Fruit fly (Drosophila melanogaster) whole organism, embryonic: ENCODE measurements around the gene CG9288.
A peak's percentile ranks its signal among the peaks of the same experiment; 100 is the strongest.

Experiments used
- ATbp ChIP-seq: fragments of 200-800 bp; sonication (Bioruptor generic); optimal IDR thresholded peaks from 2 replicates; lab custom pipeline; 2017; ENCODE audit warnings: missing biosample characterization, mild to moderate bottlenecking, missing genetic modification characterization, missing genetic modification reagents
- Bdp1 ChIP-seq: fragments of 200-800 bp; sonication (Bioruptor generic); optimal IDR thresholded peaks from 3 replicates; lab custom pipeline; 2016; ENCODE audit warnings: missing biosample characterization, missing genetic modification characterization
- CG10565 ChIP-seq: fragments of 200-800 bp; sonication (Bioruptor generic); optimal IDR thresholded peaks from 3 replicates; lab custom pipeline; 2016; ENCODE audit warnings: missing biosample characterization, mild to moderate bottlenecking, missing genetic modification characterization
- CG12769 ChIP-seq: fragments of 200-800 bp; sonication (Bioruptor generic); optimal IDR thresholded peaks from 2 replicates; lab custom pipeline; 2019; ENCODE audit warnings: missing biosample characterization, mild to moderate bottlenecking, missing genetic modification characterization, moderate library complexity
- CG13894 ChIP-seq: fragments of 200-800 bp; sonication (Bioruptor generic); optimal IDR thresholded peaks from 3 replicates; lab custom pipeline; 2018; ENCODE audit warnings: missing biosample characterization, mild to moderate bottlenecking, missing genetic modification characterization, moderate library complexity
- CG15011 ChIP-seq: fragments of 200-800 bp; sonication (Bioruptor generic); optimal IDR thresholded peaks from 3 replicates; lab custom pipeline; 2018; ENCODE audit warnings: missing biosample characterization, mild to moderate bottlenecking, missing genetic modification characterization
- CG16815 ChIP-seq: fragments of 200-800 bp; sonication (Bioruptor generic); optimal IDR thresholded peaks from 3 replicates; lab custom pipeline; 2017; ENCODE audit warnings: missing biosample characterization, mild to moderate bottlenecking, missing genetic modification characterization
- CG17359 ChIP-seq: fragments of 200-800 bp; sonication (Bioruptor generic); optimal IDR thresholded peaks from 3 replicates; lab custom pipeline; 2018; ENCODE audit warnings: missing biosample characterization, mild to moderate bottlenecking, missing genetic modification characterization, moderate library complexity
- CG2712 ChIP-seq: fragments of 200-800 bp; optimal IDR thresholded peaks from 3 replicates; lab custom pipeline; 2019; ENCODE audit warnings: missing biosample characterization, mild to moderate bottlenecking, missing genetic modification characterization, moderate library complexity
- CG3065 ChIP-seq: fragments of 200-800 bp; sonication (Bioruptor generic); optimal IDR thresholded peaks from 2 replicates; lab custom pipeline; 2016; ENCODE audit warnings: missing biosample characterization, missing genetic modification characterization
- CG3281 ChIP-seq: fragments of 200-800 bp; sonication (Bioruptor generic); optimal IDR thresholded peaks from 3 replicates; lab custom pipeline; 2017; ENCODE audit warnings: missing biosample characterization, mild to moderate bottlenecking, missing genetic modification characterization
- CG3407 ChIP-seq: fragments of 200-800 bp; sonication (Bioruptor generic); optimal IDR thresholded peaks from 2 replicates; lab custom pipeline; 2018; ENCODE audit warnings: missing biosample characterization, mild to moderate bottlenecking, missing genetic modification characterization
- CG4617 ChIP-seq: fragments of 200-800 bp; sonication (Bioruptor generic); optimal IDR thresholded peaks from 3 replicates; lab custom pipeline; 2016; ENCODE audit warnings: missing biosample characterization, missing genetic modification characterization, borderline replicate concordance
- CG5180 ChIP-seq: fragments of 200-800 bp; sonication (Bioruptor generic); optimal IDR thresholded peaks from 3 replicates; lab custom pipeline; 2017; ENCODE audit warnings: missing biosample characterization, missing genetic modification characterization, mild to moderate bottlenecking, moderate library complexity, missing genetic modification reagents
- CG6813 ChIP-seq: fragments of 200-800 bp; sonication (Bioruptor generic); optimal IDR thresholded peaks from 2 replicates; lab custom pipeline; 2017; ENCODE audit warnings: missing biosample characterization, missing genetic modification characterization, mild to moderate bottlenecking, moderate library complexity, missing genetic modification reagents
- CG8388 ChIP-seq: fragments of 200-800 bp; sonication (Bioruptor generic); optimal IDR thresholded peaks from 2 replicates; lab custom pipeline; 2019; ENCODE audit warnings: missing biosample characterization, mild to moderate bottlenecking, missing genetic modification characterization, moderate library complexity
- CG8944 ChIP-seq: fragments of 200-800 bp; sonication (Bioruptor generic); optimal IDR thresholded peaks from 3 replicates; lab custom pipeline; 2016; ENCODE audit warnings: missing biosample characterization, missing genetic modification characterization
- Camta ChIP-seq: fragments of 200-800 bp; sonication (Bioruptor generic); optimal IDR thresholded peaks from 2 replicates; lab custom pipeline; 2016; ENCODE audit warnings: missing biosample characterization, missing genetic modification characterization
- CrebB ChIP-seq: fragments of 200-800 bp; sonication (Bioruptor generic); optimal IDR thresholded peaks from 3 replicates; lab custom pipeline; 2018; ENCODE audit warnings: missing biosample characterization, mild to moderate bottlenecking, missing genetic modification characterization
- Dad ChIP-seq: fragments of 200-800 bp; sonication (Bioruptor generic); optimal IDR thresholded peaks from 3 replicates; lab custom pipeline; 2016; ENCODE audit warnings: missing biosample characterization, missing genetic modification characterization
- Dfd ChIP-seq, 2 experiments: fragments of >200 bp; optimal IDR thresholded peaks; 2 replicates each; lab custom pipeline; 2017; ENCODE audit warnings: missing biosample characterization in 2 of 2, missing genetic modification characterization in 2 of 2
- Dll ChIP-seq: fragments of 200-800 bp; sonication (Bioruptor generic); IDR thresholded peaks from 4 replicates; pipeline ENCODE4 v1.3.6; 2022; ENCODE audit warnings: missing biosample characterization, missing genetic modification characterization; ENCODE audit not compliant: partially characterized antibody
- HLH4C ChIP-seq: fragments of 200-800 bp; sonication (Bioruptor generic); IDR thresholded peaks from 3 replicates; pipeline ENCODE4 v1.3.6; 2022; ENCODE audit warnings: missing biosample characterization, missing genetic modification characterization; ENCODE audit not compliant: partially characterized antibody
- HLHmδ ChIP-seq: fragments of 200-800 bp; sonication (Bioruptor generic); optimal IDR thresholded peaks from 2 replicates; lab custom pipeline; 2018; ENCODE audit warnings: missing biosample characterization, mild to moderate bottlenecking, missing genetic modification characterization, moderate library complexity
- Hr3 ChIP-seq: fragments of 200-800 bp; sonication (Bioruptor generic); optimal IDR thresholded peaks from 3 replicates; lab custom pipeline; 2016; ENCODE audit warnings: missing biosample characterization, missing genetic modification characterization
- Lhr ChIP-seq: fragments of 200-800 bp; sonication (Bioruptor generic); optimal IDR thresholded peaks from 3 replicates; lab custom pipeline; 2017; ENCODE audit warnings: mild to moderate bottlenecking, missing biosample characterization, missing genetic modification reagents, missing genetic modification characterization
- NK7.1 ChIP-seq: fragments of 200-800 bp; sonication (Bioruptor generic); optimal IDR thresholded peaks from 3 replicates; lab custom pipeline; 2016; ENCODE audit warnings: missing biosample characterization, missing genetic modification characterization
- Nf-YA ChIP-seq: fragments of 200-800 bp; sonication (Bioruptor generic); IDR thresholded peaks from 2 replicates; pipeline ENCODE4 v1.3.6; 2022; ENCODE audit warnings: missing biosample characterization, missing genetic modification characterization
- Oaz ChIP-seq: fragments of 200-800 bp; sonication (Bioruptor generic); IDR thresholded peaks from 2 replicates; pipeline ENCODE4 v1.3.6; 2022; ENCODE audit warnings: missing biosample characterization, missing genetic modification characterization
- Opbp ChIP-seq: fragments of 200-800 bp; sonication (Bioruptor generic); IDR thresholded peaks from 3 replicates; pipeline ENCODE4 v1.3.6; 2022; ENCODE audit warnings: missing biosample characterization, missing genetic modification characterization; ENCODE audit not compliant: partially characterized antibody
- Optix ChIP-seq: fragments of 200-800 bp; sonication (Bioruptor generic); IDR thresholded peaks from 3 replicates; pipeline ENCODE4 v1.3.6; 2022; ENCODE audit warnings: missing biosample characterization, missing genetic modification characterization
- Ptx1 ChIP-seq: fragments of 200-800 bp; sonication (Bioruptor generic); IDR thresholded peaks from 2 replicates; pipeline ENCODE4 v1.3.6; 2022; ENCODE audit warnings: missing biosample characterization, missing genetic modification characterization
- Sin3A ChIP-seq: fragments of >200 bp; optimal IDR thresholded peaks from 2 replicates; lab custom pipeline; 2018
- TFAM ChIP-seq: fragments of 200-800 bp; sonication (Bioruptor generic); optimal IDR thresholded peaks from 2 replicates; lab custom pipeline; 2017; ENCODE audit warnings: missing biosample characterization, missing genetic modification characterization, inconsistent platforms
- ase ChIP-seq: fragments of 200-800 bp; sonication (Bioruptor generic); IDR thresholded peaks from 3 replicates; pipeline ENCODE4 v1.3.6; 2022; ENCODE audit warnings: missing biosample characterization, missing genetic modification characterization
- cg ChIP-seq: fragments of 200-800 bp; sonication (Bioruptor generic); optimal IDR thresholded peaks from 3 replicates; lab custom pipeline; 2019; ENCODE audit warnings: missing biosample characterization, mild to moderate bottlenecking, missing genetic modification characterization, moderate library complexity
- ci ChIP-seq: fragments of 200-800 bp; sonication (Bioruptor generic); IDR thresholded peaks from 3 replicates; pipeline ENCODE4 v1.3.6; 2022; ENCODE audit warnings: missing biosample characterization, missing genetic modification characterization
- da ChIP-seq: fragments of 200-800 bp; sonication (Bioruptor generic); optimal IDR thresholded peaks from 2 replicates; lab custom pipeline; 2016; ENCODE audit warnings: missing biosample characterization, missing genetic modification characterization
- ems ChIP-seq: fragments of 200-800 bp; sonication (Bioruptor generic); optimal IDR thresholded peaks from 3 replicates; lab custom pipeline; 2016; ENCODE audit warnings: missing biosample characterization, missing genetic modification characterization
- exex ChIP-seq: fragments of 200-800 bp; sonication (Bioruptor generic); optimal IDR thresholded peaks from 4 replicates; lab custom pipeline; 2018; ENCODE audit warnings: missing biosample characterization, mild to moderate bottlenecking, missing genetic modification characterization, moderate library complexity
- hth ChIP-seq: fragments of >200 bp; optimal IDR thresholded peaks from 2 replicates; lab custom pipeline; 2017; ENCODE audit warnings: inconsistent platforms
- jing ChIP-seq: fragments of 200-800 bp; sonication (Bioruptor generic); optimal IDR thresholded peaks from 2 replicates; lab custom pipeline; 2018; ENCODE audit warnings: missing biosample characterization, mild to moderate bottlenecking, missing genetic modification characterization
- ken ChIP-seq: fragments of 200-800 bp; sonication (Bioruptor generic); IDR thresholded peaks from 3 replicates; pipeline ENCODE4 v1.3.6; 2022; ENCODE audit warnings: missing biosample characterization, missing genetic modification characterization
- luna ChIP-seq: fragments of 200-800 bp; sonication (Bioruptor generic); optimal IDR thresholded peaks from 2 replicates; lab custom pipeline; 2016; ENCODE audit warnings: missing biosample characterization, missing genetic modification characterization
- pum ChIP-seq: fragments of 200-800 bp; sonication (Bioruptor generic); optimal IDR thresholded peaks from 2 replicates; lab custom pipeline; 2016; ENCODE audit warnings: missing biosample characterization, missing genetic modification characterization
- run ChIP-seq: fragments of 200-800 bp; sonication (Bioruptor generic); optimal IDR thresholded peaks from 3 replicates; lab custom pipeline; 2018; ENCODE audit warnings: missing biosample characterization, mild to moderate bottlenecking, missing genetic modification characterization
- sens ChIP-seq: fragments of 200-800 bp; sonication (Bioruptor generic); peaks from one replicate; lab custom pipeline; 2016; ENCODE audit warnings: missing biosample characterization, missing genetic modification characterization
- slbo ChIP-seq: fragments of 200-800 bp; sonication (Bioruptor generic); IDR thresholded peaks from 2 replicates; pipeline ENCODE4 v1.3.6; 2022; ENCODE audit warnings: missing biosample characterization, missing genetic modification characterization
- ttk ChIP-seq: fragments of 200-800 bp; sonication (Bioruptor generic); IDR thresholded peaks from 2 replicates; pipeline ENCODE4 v2.1.2; 2022; ENCODE audit warnings: missing biosample characterization, missing genetic modification characterization
- twi ChIP-seq: fragments of 200-800 bp; optimal IDR thresholded peaks from 2 replicates; lab custom pipeline; 2019; ENCODE audit warnings: missing biosample characterization, mild to moderate bottlenecking, missing genetic modification characterization, moderate library complexity
- zen2 ChIP-seq: fragments of 200-800 bp; sonication (Bioruptor generic); IDR thresholded peaks from 3 replicates; pipeline ENCODE4 v1.3.6; 2022; ENCODE audit warnings: missing biosample characterization, missing genetic modification characterization; ENCODE audit not compliant: partially characterized antibody
- zfh2 ChIP-seq: fragments of 200-800 bp; sonication (Bioruptor generic); optimal IDR thresholded peaks from 2 replicates; lab custom pipeline; 2016; ENCODE audit warnings: missing biosample characterization, missing genetic modification characterization

Gene CG9288

DNA sequence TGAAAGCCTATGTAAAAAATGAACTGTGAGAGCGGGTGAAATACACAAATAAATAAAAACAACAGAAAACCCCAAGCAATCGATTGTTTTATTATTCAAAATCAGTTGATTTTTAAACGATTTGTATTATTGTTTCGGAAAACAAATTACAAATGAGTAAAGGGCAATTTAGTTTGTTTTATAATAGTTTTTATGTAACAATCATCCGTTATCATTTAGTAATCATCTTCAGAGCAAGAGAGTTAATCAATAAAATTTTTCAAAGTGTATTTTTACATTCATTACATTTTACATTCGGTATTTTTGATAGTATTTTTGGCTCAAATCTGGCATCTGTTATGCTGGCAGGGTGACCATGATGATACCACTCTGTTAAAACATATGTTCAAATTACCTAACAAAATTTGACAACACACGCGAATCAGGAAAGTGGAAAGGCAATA is at the start of gene CG9288, which contains the start of gene CG42375 (continued):
- TF ChIP-seq ttk (GFP tag; lab: Robert Waterston, UW): peak; percentile 18; the same call in 1 of the 2 replicates
- TF ChIP-seq zen2: no peak
- TF ChIP-seq zfh2: peak; percentile 5
- TF ChIP-seq run: peak; percentile 25
- TF ChIP-seq ken (GFP tag; lab: Robert Waterston, UW): no peak
- TF ChIP-seq CG8944 (GFP tag; lab: Kevin White, UChicago): no peak
- peak; percentile 1 for TF ChIP-seq CG3407 (GFP tag; lab: Kevin White, UChicago)
- peak; percentile 0 for TF ChIP-seq exex (tag; lab: Kevin White, UChicago)
- TF ChIP-seq jing: no peak
- no peak for TF ChIP-seq CG4617 (GFP tag; lab: Kevin White, UChicago)
- no peak for TF ChIP-seq ase (GFP tag; lab: Robert Waterston, UW)
- TF ChIP-seq cg: no peak
- peak; percentile 82 for TF ChIP-seq CG3281 (GFP tag; lab: Kevin White, UChicago)
- TF ChIP-seq luna: no peak
- peak; percentile 72 for TF ChIP-seq Ptx1
- TF ChIP-seq NK7.1 (GFP tag; lab: Kevin White, UChicago): peak; percentile 59
- no peak for TF ChIP-seq Lhr (GFP tag; lab: Kevin White, UChicago)
- TF ChIP-seq CG16815 (GFP tag; lab: Kevin White, UChicago): no peak
- peak; percentile 60 for TF ChIP-seq Dad (GFP tag; lab: Kevin White, UChicago)
- TF ChIP-seq CG17359 (tag; lab: Kevin White, UChicago): peak; percentile 76
- TF ChIP-seq pum (GFP tag; lab: Kevin White, UChicago): peak; percentile 52
- no peak for TF ChIP-seq hth
- no peak for TF ChIP-seq Bdp1 (GFP tag; lab: Kevin White, UChicago)
- TF ChIP-seq CG10565: peak; percentile 30
- TF ChIP-seq CG6813 (GFP tag; lab: Kevin White, UChicago): no peak
- TF ChIP-seq CG3065: no peak
- TF ChIP-seq CG5180: peak; percentile 37
- TF ChIP-seq Dfd (GFP tag; optimal IDR thresholded peaks at IDR 0.05; lab: Kevin White, UChicago): no peak
- no peak for TF ChIP-seq CG12769 (tag; lab: Kevin White, UChicago)
- peak; percentile 47 for TF ChIP-seq CG15011 (GFP tag; lab: Kevin White, UChicago)
- TF ChIP-seq Optix (GFP tag; lab: Robert Waterston, UW): no peak
- no peak for TF ChIP-seq HLH4C
- TF ChIP-seq sens: peak; percentile 94
- peak; percentile 60 for TF ChIP-seq ATbp (GFP tag; lab: Kevin White, UChicago)
- no peak for TF ChIP-seq HLHmδ
- TF ChIP-seq Opbp (GFP tag; lab: Robert Waterston, UW): no peak
- TF ChIP-seq ci (GFP tag; lab: Robert Waterston, UW): no peak
- no peak for TF ChIP-seq slbo (GFP tag; lab: Robert Waterston, UW)
- no peak for TF ChIP-seq Sin3A (lab: Kevin White, UChicago)
- TF ChIP-seq CG2712 (tag; lab: Kevin White, UChicago): peak; percentile 80
- no peak for TF ChIP-seq ems (GFP tag; lab: Kevin White, UChicago)
- TF ChIP-seq TFAM (GFP tag; lab: Kevin White, UChicago): no peak
- no peak for TF ChIP-seq CrebB (tag; lab: Kevin White, UChicago)
- no peak for TF ChIP-seq da (GFP tag; lab: Kevin White, UChicago)
- TF ChIP-seq CG13894 (tag; lab: Kevin White, UChicago): no peak
- no peak for TF ChIP-seq Dll (GFP tag; lab: Robert Waterston, UW)
- 0 out of 2 replicates have a peak, but pooled peaks have one; percentile 52 for TF ChIP-seq Nf-YA
- TF ChIP-seq Camta (GFP tag; lab: Kevin White, UChicago): no peak
- TF ChIP-seq Hr3 (GFP tag; lab: Kevin White, UChicago): no peak
- no peak for TF ChIP-seq twi (tag; lab: Kevin White, UChicago)
- no peak for TF ChIP-seq Oaz (GFP tag; lab: Robert Waterston, UW)
- TF ChIP-seq CG8388: peak; percentile 70
